Fruit fly (Drosophila melanogaster): Measurements from ENCODE around the gene CG11986.
A peak's percentile ranks its signal among the peaks of the same experiment; 100 is the strongest.

Gene CG11986

dm6 chr3R:9055119-9056105 is 40.2 kb downstream of the CG11986 start (continued):
- TF ChIP-seq ss (GFP tag; optimal IDR thresholded peaks at IDR 0.05) (peak; percentile 84 to 87), CG8632 (GFP tag; optimal IDR thresholded peaks at IDR 0.05) (peak; percentile 90), Hr38 (GFP tag; optimal IDR thresholded peaks at IDR 0.05) (no peak), fd85E (GFP tag; optimal IDR thresholded peaks at IDR 0.05) (peak; percentile 69), achi (GFP tag; optimal IDR thresholded peaks at IDR 0.05) (peak; percentile 91), svp (GFP tag) (peak; percentile 94), CG10669 (GFP tag; optimal IDR thresholded peaks at IDR 0.05) (peak; percentile 86), cyc (GFP tag; optimal IDR thresholded peaks at IDR 0.05) (peak; percentile 90), topi (GFP tag; optimal IDR thresholded peaks at IDR 0.05) (peak; percentile 96), fd59A (GFP tag; optimal IDR thresholded peaks at IDR 0.05) (peak; percentile 70), CG11902 (GFP tag; optimal IDR thresholded peaks at IDR 0.05) (peak; percentile 81)

dm6 chr3R:9056409-9057031 is 41.3 kb downstream of the CG11986 start:
- TF ChIP-seq CG6163 (GFP tag; IDR thresholded peaks at IDR 0.05), result no peak
- no peak for TF ChIP-seq esn (GFP tag; optimal IDR thresholded peaks at IDR 0.05)
- TF ChIP-seq CG3919 (GFP tag; optimal IDR thresholded peaks at IDR 0.05), result peak; percentile 35
- no peak for TF ChIP-seq cyc (GFP tag; optimal IDR thresholded peaks at IDR 0.05)
- TF ChIP-seq vri (GFP tag; optimal IDR thresholded peaks at IDR 0.05), result no peak
- TF ChIP-seq lz (GFP tag; optimal IDR thresholded peaks at IDR 0.05), result no peak
- TF ChIP-seq CG3032 (tag; optimal IDR thresholded peaks at IDR 0.05), result peak; percentile 59
- peak; percentile 34 for TF ChIP-seq Blimp-1 (GFP tag; optimal IDR thresholded peaks at IDR 0.05)
- TF ChIP-seq CG32006 (GFP tag; optimal IDR thresholded peaks at IDR 0.05), result no peak
- peak; percentile 59 for TF ChIP-seq CG10669 (GFP tag; optimal IDR thresholded peaks at IDR 0.05)
- peak; percentile 21 for TF ChIP-seq Sox102F (GFP tag; optimal IDR thresholded peaks at IDR 0.05)
- TF ChIP-seq CG11294 (GFP tag; IDR thresholded peaks at IDR 0.05), result no peak
- peak; percentile 19 for TF ChIP-seq Eip93F (GFP tag; optimal IDR thresholded peaks at IDR 0.05)
- TF ChIP-seq CG7368 (GFP tag; optimal IDR thresholded peaks at IDR 0.05), result peak; percentile 15
- peak; percentile 66 for TF ChIP-seq Lpt (GFP tag; optimal IDR thresholded peaks at IDR 0.05)
- peak; percentile 67 for TF ChIP-seq dsx (GFP tag; optimal IDR thresholded peaks at IDR 0.05; ENCODE audit: poor library complexity, severe bottlenecking)
- peak; percentile 83 for TF ChIP-seq fkh (GFP tag; optimal IDR thresholded peaks at IDR 0.05)
- TF ChIP-seq CG10631 (GFP tag; optimal IDR thresholded peaks at IDR 0.05), result no peak
- TF ChIP-seq salr (GFP tag; optimal IDR thresholded peaks at IDR 0.05), result peak in 1 of 2 experiments; percentile 59
- TF ChIP-seq CG34406 (GFP tag; optimal IDR thresholded peaks at IDR 0.05), result no peak
- peak; percentile 74 for TF ChIP-seq CG1621 (tag; optimal IDR thresholded peaks at IDR 0.05)
- no peak for TF ChIP-seq CG8632 (GFP tag; optimal IDR thresholded peaks at IDR 0.05)
- TF ChIP-seq Gug (GFP tag; IDR thresholded peaks at IDR 0.05), result no peak
- peak; percentile 68 for TF ChIP-seq CG6276 (GFP tag; optimal IDR thresholded peaks at IDR 0.05)
- TF ChIP-seq Smox (GFP tag; optimal IDR thresholded peaks at IDR 0.05), result no peak
- no peak for TF ChIP-seq CG31627 (GFP tag; optimal IDR thresholded peaks at IDR 0.05)
- peak; percentile 37 for TF ChIP-seq spab (GFP tag; optimal IDR thresholded peaks at IDR 0.05)
- peak; percentile 13 for TF ChIP-seq net (GFP tag; optimal IDR thresholded peaks at IDR 0.05)
- TF ChIP-seq Eip75B (GFP tag; optimal IDR thresholded peaks at IDR 0.05), result peak; percentile 8
- no peak for TF ChIP-seq CG11762 (GFP tag; optimal IDR thresholded peaks at IDR 0.05; ENCODE audit: insufficient read depth)
- TF ChIP-seq CG11902 (GFP tag; optimal IDR thresholded peaks at IDR 0.05), result no peak
- no peak for TF ChIP-seq achi (GFP tag; optimal IDR thresholded peaks at IDR 0.05)
- peak; percentile 9 for TF ChIP-seq CG6792 (GFP tag; optimal IDR thresholded peaks at IDR 0.05)
- peak; percentile 55 for TF ChIP-seq CG16779 (tag; optimal IDR thresholded peaks at IDR 0.05)
- TF ChIP-seq Hr4 (GFP tag; optimal IDR thresholded peaks at IDR 0.05), result no peak
- no peak for TF ChIP-seq Hr39 (GFP tag; optimal IDR thresholded peaks at IDR 0.05)
- TF ChIP-seq svp (GFP tag), result peak; percentile 92
- TF ChIP-seq Sox14 (GFP tag; optimal IDR thresholded peaks at IDR 0.05), result peak; percentile 68
- no peak for TF ChIP-seq CG8119 (GFP tag; IDR thresholded peaks at IDR 0.05)
- peak; percentile 78 for TF ChIP-seq Eip78C (GFP tag)
- TF ChIP-seq pdm3 (GFP tag; optimal IDR thresholded peaks at IDR 0.05), result no peak

Measured in whole organism, prepupa.